Worm (Caenorhabditis elegans) whole organism, mixed stage, embryonic: ENCODE results near the gene F01G10.6.

Experiments
- M03D4.4 ChIP-seq: sonication (generic microtip); optimal IDR thresholded peaks from 2 replicates; lab custom pipeline; 2017; ENCODE audit warnings: mild to moderate bottlenecking, missing genetic modification characterization, missing compliant biosample characterization
- bed-3 ChIP-seq: fragments of 200-800 bp; sonication (Bioruptor generic); optimal IDR thresholded peaks from 3 replicates; lab custom pipeline; 2018; ENCODE audit warnings: mild to moderate bottlenecking, missing genetic modification characterization, moderate library complexity, missing compliant biosample characterization
- blmp-1 ChIP-seq: fragments of 150-350 bp; optimal IDR thresholded peaks from 2 replicates; lab custom pipeline; 2014; ENCODE audit warnings: missing biosample characterization, missing genetic modification characterization
- ceh-43 ChIP-seq: fragments of 200-800 bp; sonication (Bioruptor generic); optimal IDR thresholded peaks from 2 replicates; lab custom pipeline; 2018; ENCODE audit warnings: mild to moderate bottlenecking, missing genetic modification characterization, moderate library complexity, missing compliant biosample characterization
- ceh-83 ChIP-seq: fragments of 200-800 bp; sonication (Bioruptor generic); optimal IDR thresholded peaks from 2 replicates; lab custom pipeline; 2018; ENCODE audit warnings: mild to moderate bottlenecking, missing genetic modification characterization, missing compliant biosample characterization
- ces-1 ChIP-seq: fragments of 150-350 bp; optimal IDR thresholded peaks from 2 replicates; lab custom pipeline; 2014; ENCODE audit warnings: missing biosample characterization, missing genetic modification reagents, missing genetic modification characterization
- cnd-1 ChIP-seq: fragments of 200-800 bp; sonication (Bioruptor generic); optimal IDR thresholded peaks from 2 replicates; lab custom pipeline; 2018; ENCODE audit warnings: mild to moderate bottlenecking, missing genetic modification characterization, missing compliant biosample characterization
- drap-1 ChIP-seq: fragments of 200-800 bp; sonication (Bioruptor generic); optimal IDR thresholded peaks from 3 replicates; lab custom pipeline; 2018; ENCODE audit warnings: mild to moderate bottlenecking, missing genetic modification characterization, missing compliant biosample characterization
- elt-1 ChIP-seq: sonication (generic microtip); optimal IDR thresholded peaks from 2 replicates; lab custom pipeline; 2017; ENCODE audit warnings: missing genetic modification characterization, mild to moderate bottlenecking, missing compliant biosample characterization, antibody characterized with exemption, moderate library complexity, borderline replicate concordance; ENCODE audit not compliant: insufficient read depth
- elt-3 ChIP-seq: fragments of 150-350 bp; optimal IDR thresholded peaks from 2 replicates; lab custom pipeline; 2014; ENCODE audit warnings: missing biosample characterization, missing genetic modification characterization
- flh-1 ChIP-seq: fragments of 200-800 bp; sonication (Bioruptor generic); optimal IDR thresholded peaks from 2 replicates; lab custom pipeline; 2018; ENCODE audit warnings: mild to moderate bottlenecking, missing genetic modification characterization, moderate library complexity, missing compliant biosample characterization
- hlh-1 ChIP-seq: fragments of 150-350 bp; optimal IDR thresholded peaks from 2 replicates; lab custom pipeline; 2014; ENCODE audit warnings: missing biosample characterization, missing genetic modification reagents, missing genetic modification characterization
- lin-13 ChIP-seq: fragments of 150-350 bp; optimal IDR thresholded peaks from 2 replicates; lab custom pipeline; 2014; ENCODE audit warnings: missing biosample characterization, missing genetic modification characterization
- lin-32 ChIP-seq: fragments of 200-800 bp; sonication (Bioruptor generic); optimal IDR thresholded peaks from 2 replicates; lab custom pipeline; 2018; ENCODE audit warnings: mild to moderate bottlenecking, missing genetic modification characterization, missing compliant biosample characterization
- lsy-2 ChIP-seq: fragments of 150-350 bp; optimal IDR thresholded peaks from 2 replicates; lab custom pipeline; 2014; ENCODE audit warnings: missing biosample characterization, missing genetic modification characterization
- mls-2 ChIP-seq: sonication (generic microtip); optimal IDR thresholded peaks from 2 replicates; lab custom pipeline; 2016; ENCODE audit warnings: mild to moderate bottlenecking, missing genetic modification characterization, moderate library complexity, missing compliant biosample characterization
- nhr-12 ChIP-seq: fragments of 150-350 bp; optimal IDR thresholded peaks from 2 replicates; lab custom pipeline; 2014; ENCODE audit warnings: missing biosample characterization, missing genetic modification characterization
- nhr-2 ChIP-seq: fragments of 150-350 bp; optimal IDR thresholded peaks from 2 replicates; lab custom pipeline; 2014; ENCODE audit warnings: missing biosample characterization, missing genetic modification characterization
- nhr-28 ChIP-seq: fragments of 150-350 bp; optimal IDR thresholded peaks from 2 replicates; lab custom pipeline; 2014; ENCODE audit warnings: missing biosample characterization, missing genetic modification characterization
- nhr-76 ChIP-seq: sonication (generic microtip); optimal IDR thresholded peaks from 2 replicates; lab custom pipeline; 2017; ENCODE audit warnings: missing biosample characterization, missing genetic modification characterization
- pha-4 ChIP-seq: fragments of 150-350 bp; optimal IDR thresholded peaks from 2 replicates; lab custom pipeline; 2018; ENCODE audit warnings: missing biosample characterization, missing genetic modification reagents, missing genetic modification characterization
- sem-2 ChIP-seq: fragments of 200-800 bp; sonication (Bioruptor generic); optimal IDR thresholded peaks from 2 replicates; lab custom pipeline; 2018; ENCODE audit warnings: mild to moderate bottlenecking, missing genetic modification characterization, missing compliant biosample characterization
- snpc-4 ChIP-seq: fragments of 150-350 bp; optimal IDR thresholded peaks from 2 replicates; lab custom pipeline; 2014; ENCODE audit warnings: missing biosample characterization, missing genetic modification characterization
- sptf-1 ChIP-seq: sonication (generic microtip); optimal IDR thresholded peaks from 2 replicates; lab custom pipeline; 2017; ENCODE audit warnings: mild to moderate bottlenecking, missing genetic modification characterization, moderate library complexity, missing compliant biosample characterization
- tbx-8 ChIP-seq: fragments of 200-800 bp; sonication (Bioruptor generic); optimal IDR thresholded peaks from 2 replicates; lab custom pipeline; 2018; ENCODE audit warnings: mild to moderate bottlenecking, missing genetic modification characterization, moderate library complexity, missing compliant biosample characterization
- unc-120 ChIP-seq: sonication (generic microtip); optimal IDR thresholded peaks from 2 replicates; lab custom pipeline; 2017; ENCODE audit warnings: missing genetic modification characterization, missing compliant biosample characterization; ENCODE audit not compliant: poor library complexity, severe bottlenecking
- unc-39 ChIP-seq: fragments of 150-350 bp; optimal IDR thresholded peaks from 2 replicates; lab custom pipeline; 2014; ENCODE audit warnings: missing biosample characterization, missing genetic modification characterization
- zip-8 ChIP-seq: fragments of 150-350 bp; optimal IDR thresholded peaks from 2 replicates; lab custom pipeline; 2014; ENCODE audit warnings: missing biosample characterization, missing genetic modification characterization
- ztf-11 ChIP-seq: fragments of 150-350 bp; optimal IDR thresholded peaks from 2 replicates; lab custom pipeline; 2014; ENCODE audit warnings: missing biosample characterization, missing genetic modification characterization

The F01G10.6 gene

DNA sequence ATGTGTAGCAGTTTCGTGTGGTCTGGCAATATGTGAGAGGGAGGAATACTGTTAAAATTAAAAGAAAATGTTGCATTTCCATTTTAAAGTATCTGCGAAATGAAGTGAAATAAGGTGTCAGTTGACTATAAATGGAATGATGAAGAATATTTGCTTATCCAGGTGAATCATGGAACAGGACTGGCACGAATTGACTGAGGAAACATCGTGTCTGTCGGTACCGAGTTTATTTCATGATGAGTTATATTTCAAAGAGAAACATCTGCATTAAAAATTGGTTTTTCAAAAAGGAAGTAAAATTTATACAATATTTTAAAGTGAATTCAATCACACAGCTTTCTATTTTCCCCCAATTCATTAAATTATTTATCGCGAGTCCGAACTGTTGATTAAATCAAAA is at the start of gene F01G10.6:
Gene F01G10.6, minus strand, starts transcription at position 101 of the 400 bp plus-strand sequence.
- no peak for TF ChIP-seq bed-3 (GFP tag; lab: Kevin White, UChicago)
- no peak for TF ChIP-seq nhr-2
- no peak for TF ChIP-seq drap-1 (GFP tag; lab: Kevin White, UChicago)
- no peak for TF ChIP-seq blmp-1 (tag; lab: Kevin White, UChicago)
- TF ChIP-seq sptf-1 = no peak
- no peak for TF ChIP-seq ceh-43 (GFP tag; lab: Kevin White, UChicago)

DNA sequence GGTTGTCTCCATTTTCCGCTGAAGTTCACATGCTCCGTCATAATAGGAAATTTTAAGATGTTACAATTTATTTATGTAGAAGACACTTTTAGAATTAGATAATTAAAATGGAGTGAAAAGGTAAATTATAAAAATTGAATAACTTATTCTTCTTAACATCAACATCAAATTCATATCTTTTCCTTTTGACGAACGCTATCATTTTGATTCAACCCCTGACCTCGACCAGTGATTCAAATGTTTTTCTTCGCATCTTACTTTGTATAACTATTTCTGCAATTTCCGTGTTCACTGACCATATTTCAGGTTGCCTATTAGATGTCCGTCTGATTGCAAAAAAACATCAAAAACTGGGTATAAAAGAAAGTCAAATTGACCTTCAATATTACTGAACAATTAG is 49.5 kb upstream of the F01G10.6 start, which contains the start of gene Y43C5A.7:
Gene Y43C5A.7, plus strand, starts transcription at position 301 of the 400 bp plus-strand sequence.
- TF ChIP-seq ceh-43 (GFP tag; lab: Kevin White, UChicago) = no peak
- TF ChIP-seq unc-39 (tag; lab: Kevin White, UChicago) = no peak
- no peak for TF ChIP-seq lsy-2
- TF ChIP-seq tbx-8 (GFP tag; lab: Kevin White, UChicago) = no peak
- no peak for TF ChIP-seq zip-8
- TF ChIP-seq bed-3 (GFP tag; lab: Kevin White, UChicago) = no peak
- no peak for TF ChIP-seq nhr-28 (tag; lab: Kevin White, UChicago)
- no peak for TF ChIP-seq snpc-4 (tag; lab: Kevin White, UChicago)

DNA sequence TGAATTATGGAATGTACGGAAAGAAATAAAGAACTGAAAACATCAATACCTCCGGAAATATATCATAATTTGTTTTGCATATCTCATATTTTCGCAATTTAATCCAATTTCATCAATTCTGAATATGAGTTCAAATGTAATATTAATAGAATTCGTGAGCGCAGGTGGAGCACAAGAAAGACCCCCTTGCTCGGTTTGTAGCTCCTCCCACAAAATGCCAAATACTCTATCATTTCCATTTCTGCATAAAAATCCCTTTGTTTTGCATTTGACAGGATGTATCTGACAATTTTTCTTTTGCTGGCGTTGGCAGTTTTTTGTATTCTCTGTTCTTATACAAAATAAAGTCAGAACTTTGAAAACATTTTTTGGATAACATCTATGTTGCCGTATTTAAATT is 47.6 kb upstream of the F01G10.6 start:
- TF ChIP-seq ces-1 (GFP tag; lab: Kevin White, UChicago) (no peak), sem-2 (GFP tag; lab: Kevin White, UChicago) (no peak), zip-8 (no peak), drap-1 (GFP tag; lab: Kevin White, UChicago) (no peak), nhr-28 (tag; lab: Kevin White, UChicago) (no peak), nhr-76 (tag; lab: Kevin White, UChicago) (no peak), lin-32 (GFP tag; lab: Kevin White, UChicago) (no peak), pha-4 (tag; lab: Kevin White, UChicago) (no peak), cnd-1 (tag; lab: Kevin White, UChicago) (no peak), flh-1 (GFP tag; lab: Kevin White, UChicago) (no peak), unc-39 (tag; lab: Kevin White, UChicago) (no peak), mls-2 (no peak), lsy-2 (no peak), elt-3 (no peak), ceh-43 (GFP tag; lab: Kevin White, UChicago) (no peak), snpc-4 (tag; lab: Kevin White, UChicago) (no peak), lin-13 (tag; lab: Kevin White, UChicago) (no peak)

DNA sequence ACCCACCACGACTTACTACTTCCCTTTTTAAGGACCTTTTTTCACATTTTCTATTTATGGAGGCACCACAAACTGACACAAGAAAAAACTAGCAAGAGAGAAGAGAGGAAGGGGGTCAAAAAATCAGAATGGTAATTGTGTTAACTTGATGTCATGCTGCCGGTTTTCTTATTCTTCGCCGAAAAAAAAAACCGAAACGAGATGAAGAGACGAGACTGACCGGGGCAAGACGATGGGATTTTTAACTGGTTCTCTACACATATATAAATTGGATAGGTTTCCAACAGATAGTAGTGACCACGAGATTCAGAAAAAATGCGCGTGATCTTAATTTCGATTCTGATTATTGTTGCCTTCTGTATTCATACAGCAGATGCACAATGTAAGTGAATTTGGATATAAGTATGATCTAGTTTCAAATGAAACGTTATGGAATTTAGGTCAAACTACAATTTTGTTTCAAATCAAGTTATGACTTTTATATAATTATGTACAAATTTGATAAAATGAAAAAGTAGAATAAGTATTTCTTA is 46.4 kb upstream of the F01G10.6 start, which contains the start of gene Y43C5A.3:
Gene Y43C5A.3, plus strand, starts transcription at position 256 of the 533 bp plus-strand sequence.
- TF ChIP-seq tbx-8 (GFP tag; lab: Kevin White, UChicago) (no peak), lsy-2 (no peak), ces-1 (GFP tag; lab: Kevin White, UChicago) (no peak), hlh-1 (tag; lab: Kevin White, UChicago) (no peak), lin-13 (tag; lab: Kevin White, UChicago) (no peak), ceh-83 (GFP tag; lab: Kevin White, UChicago) (no peak), ztf-11 (tag; lab: Kevin White, UChicago) (no peak)
- TF ChIP-seq, all 35 proteins: peak for 0

DNA sequence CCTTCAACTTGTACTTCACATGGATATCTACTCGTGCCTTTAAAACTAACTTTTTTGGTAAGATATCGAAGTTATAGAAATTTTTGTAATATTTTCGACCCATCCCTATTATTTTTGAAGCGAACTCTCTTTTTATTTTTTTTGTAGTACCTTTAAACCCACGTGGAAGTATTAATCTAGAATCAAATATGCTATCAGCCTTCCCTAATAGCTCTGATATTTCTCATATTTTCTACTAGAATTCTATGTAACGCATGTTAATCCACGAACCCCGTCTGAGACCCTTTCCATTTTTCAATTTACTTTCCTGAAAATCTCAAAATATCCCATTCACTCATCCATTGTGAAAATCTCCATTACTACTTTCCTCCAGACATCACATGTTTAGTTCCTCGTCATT is 45.9 kb upstream of the F01G10.6 start:
- no peak for TF ChIP-seq ceh-43 (GFP tag; lab: Kevin White, UChicago)
- TF ChIP-seq unc-120 (tag; lab: Kevin White, UChicago) = no peak
- TF ChIP-seq blmp-1 (tag; lab: Kevin White, UChicago) = no peak
- TF ChIP-seq lin-32 (GFP tag; lab: Kevin White, UChicago) = no peak
- TF ChIP-seq nhr-12 (tag; lab: Kevin White, UChicago) = no peak
- no peak for TF ChIP-seq M03D4.4 (tag; lab: Kevin White, UChicago)
- TF ChIP-seq ztf-11 (tag; lab: Kevin White, UChicago) = no peak
- TF ChIP-seq elt-1 (tag; lab: Kevin White, UChicago) = no peak
- no peak for TF ChIP-seq ces-1 (GFP tag; lab: Kevin White, UChicago)
- TF ChIP-seq zip-8 = no peak
- no peak for TF ChIP-seq nhr-2
- no peak for TF ChIP-seq flh-1 (GFP tag; lab: Kevin White, UChicago)
- TF ChIP-seq drap-1 (GFP tag; lab: Kevin White, UChicago) = no peak
- no peak for TF ChIP-seq elt-3
